Worm (Caenorhabditis elegans) whole organism, late embryonic: ENCODE measurements around the gene ubl-1.

ENCODE experiments used
- ama-1 ChIP-seq: fragments of 150-350 bp; optimal IDR thresholded peaks from 2 replicates; lab custom pipeline; 2014
- ceh-19 ChIP-seq: fragments of 200-800 bp; sonication (Bioruptor generic); optimal IDR thresholded peaks from 2 replicates; lab custom pipeline; 2018; ENCODE audit warnings: mild to moderate bottlenecking, missing genetic modification characterization, missing compliant biosample characterization
- ceh-2 ChIP-seq: sonication (generic microtip); optimal IDR thresholded peaks from 2 replicates; lab custom pipeline; 2016; ENCODE audit warnings: missing genotype, missing genetic modification characterization, missing compliant biosample characterization
- elt-4 ChIP-seq: sonication (generic microtip); optimal IDR thresholded peaks from 2 replicates; lab custom pipeline; 2016; ENCODE audit warnings: missing genetic modification characterization, missing compliant biosample characterization
- nhr-11 ChIP-seq: fragments of 150-350 bp; optimal IDR thresholded peaks from 2 replicates; lab custom pipeline; 2014; ENCODE audit warnings: missing biosample characterization, missing genetic modification characterization
- npax-4 ChIP-seq: sonication (generic microtip); optimal IDR thresholded peaks from 2 replicates; lab custom pipeline; 2016; ENCODE audit warnings: missing genetic modification characterization, missing compliant biosample characterization
- pha-4 ChIP-seq: fragments of 150-350 bp; optimal IDR thresholded peaks from 2 replicates; lab custom pipeline; 2018; ENCODE audit warnings: missing biosample characterization, missing genetic modification reagents, missing genetic modification characterization
- pqm-1 ChIP-seq: sonication (generic microtip); optimal IDR thresholded peaks from 2 replicates; lab custom pipeline; 2016; ENCODE audit warnings: missing genetic modification characterization, missing compliant biosample characterization

ce11 chrIII:3105212-3105611 is 37.1 kb downstream of the ubl-1 start:
- TF ChIP-seq ama-1 (lab: Kevin White, UChicago) (no peak), npax-4 (no peak), ceh-19 (GFP tag; lab: Kevin White, UChicago) (no peak), nhr-11 (no peak), pha-4 (tag; lab: Kevin White, UChicago) (no peak), pqm-1 (no peak), ceh-2 (tag; lab: Kevin White, UChicago) (no peak), elt-4 (tag; lab: Kevin White, UChicago) (no peak)
